Fruit fly (Drosophila melanogaster): ENCODE results near the gene p38c.

p38c gene

DNA sequence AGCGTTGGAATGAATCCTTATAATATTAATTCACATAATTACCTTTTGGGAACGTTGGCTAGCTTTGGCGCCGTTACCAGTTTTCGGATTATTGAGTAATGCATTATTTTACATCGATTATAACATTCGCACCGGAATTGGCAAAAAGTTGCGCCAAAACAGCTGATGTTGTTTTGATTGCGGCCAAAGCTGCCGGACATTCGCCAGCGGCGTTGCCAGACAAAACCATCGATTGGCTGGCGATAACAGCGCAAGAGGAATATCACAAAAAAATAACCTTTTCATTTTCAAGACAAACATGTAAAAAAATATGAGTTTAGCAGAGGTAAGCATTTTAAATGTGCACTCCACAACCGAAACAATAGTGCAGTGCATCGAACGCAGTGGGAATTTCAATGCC lies 19.9 kb downstream of the p38c start, which contains the start of the genes GatB and Tsc1 (continued):
- TF ChIP-seq Atf6 (GFP tag; IDR thresholded peaks at IDR 0.05), result no peak
- TF ChIP-seq dysf (GFP tag; IDR thresholded peaks at IDR 0.05), result no peak
- 0 out of 4 replicates have a peak, but pooled peaks have one; percentile 26 for TF ChIP-seq Dll (GFP tag; IDR thresholded peaks at IDR 0.05; ENCODE audit: partially characterized antibody)
- no peak for TF ChIP-seq CG7745 (tag; optimal IDR thresholded peaks at IDR 0.05)
- no peak for TF ChIP-seq ato (GFP tag; IDR thresholded peaks at IDR 0.05; ENCODE audit: partially characterized antibody)
- no peak for TF ChIP-seq CG7786 (GFP tag; optimal IDR thresholded peaks at IDR 0.05)
- TF ChIP-seq CG14014 (GFP tag; IDR thresholded peaks at IDR 0.05), result no peak
- TF ChIP-seq pb (GFP tag; optimal IDR thresholded peaks at IDR 0.05), result no peak
- peak; percentile 43 for TF ChIP-seq Ets65A (GFP tag)
- TF ChIP-seq bcd (GFP tag; optimal IDR thresholded peaks at IDR 0.05), result no peak
- peak; percentile 81 for TF ChIP-seq grn (GFP tag; optimal IDR thresholded peaks at IDR 0.05)
- no peak for TF ChIP-seq CG30020 (tag; optimal IDR thresholded peaks at IDR 0.05)
- peak; percentile 97 for TF ChIP-seq CG3838 (GFP tag; optimal IDR thresholded peaks at IDR 0.05)
- no peak for TF ChIP-seq CG2678 (tag; optimal IDR thresholded peaks at IDR 0.05)
- TF ChIP-seq Asciz (GFP tag; optimal IDR thresholded peaks at IDR 0.05), result no peak
- TF ChIP-seq Bteb2 (GFP tag; optimal IDR thresholded peaks at IDR 0.05), result no peak
- no peak for TF ChIP-seq lbe (GFP tag; optimal IDR thresholded peaks at IDR 0.05)
- TF ChIP-seq Hr39 (optimal IDR thresholded peaks at IDR 0.05), result no peak
- no peak for TF ChIP-seq CG4820 (GFP tag; optimal IDR thresholded peaks at IDR 0.05)
- no peak for TF ChIP-seq CG17568 (GFP tag; optimal IDR thresholded peaks at IDR 0.05)
- TF ChIP-seq crc (GFP tag; optimal IDR thresholded peaks at IDR 0.05), result no peak
- TF ChIP-seq rib (GFP tag; IDR thresholded peaks at IDR 0.05), result 0 out of 2 replicates have a peak, but pooled peaks have one; percentile 21
- TF ChIP-seq nau (GFP tag; optimal IDR thresholded peaks at IDR 0.05), result no peak
- TF ChIP-seq Opbp (GFP tag; IDR thresholded peaks at IDR 0.05; ENCODE audit: partially characterized antibody), result 0 out of 3 replicates have a peak, but pooled peaks have one; percentile 51
- TF ChIP-seq CG10147 (GFP tag; optimal IDR thresholded peaks at IDR 0.05), result no peak
- no peak for TF ChIP-seq otp (GFP tag; IDR thresholded peaks at IDR 0.05)
- no peak for TF ChIP-seq CG9797 (GFP tag; optimal IDR thresholded peaks at IDR 0.05)
- no peak for TF ChIP-seq CG32772 (GFP tag; IDR thresholded peaks at IDR 0.05)
- no peak for TF ChIP-seq ash1 (GFP tag; optimal IDR thresholded peaks at IDR 0.05)
- no peak for TF ChIP-seq ftz-f1 (GFP tag; optimal IDR thresholded peaks at IDR 0.05)
- peak; percentile 14 for TF ChIP-seq CG14710 (tag; optimal IDR thresholded peaks at IDR 0.05)
- TF ChIP-seq tap (tag; optimal IDR thresholded peaks at IDR 0.05), result no peak
- no peak for TF ChIP-seq prd (optimal IDR thresholded peaks at IDR 0.05)
- no peak for TF ChIP-seq prd (GFP tag; IDR thresholded peaks at IDR 0.05)
- no peak for TF ChIP-seq CG9437 (GFP tag; optimal IDR thresholded peaks at IDR 0.05)
- TF ChIP-seq Poxn (GFP tag; IDR thresholded peaks at IDR 0.05), result no peak
- no peak for TF ChIP-seq CG10267 (tag; optimal IDR thresholded peaks at IDR 0.05)
- TF ChIP-seq CG6854 (GFP tag; optimal IDR thresholded peaks at IDR 0.05), result no peak
- TF ChIP-seq Dref (GFP tag; IDR thresholded peaks at IDR 0.05), result peak; percentile 61
- no peak for TF ChIP-seq CG9609 (GFP tag; optimal IDR thresholded peaks at IDR 0.05)
- TF ChIP-seq CG13894 (tag; optimal IDR thresholded peaks at IDR 0.05), result no peak
- TF ChIP-seq knrl (GFP tag; IDR thresholded peaks at IDR 0.05; ENCODE audit: partially characterized antibody), result peak; percentile 38; the same call in 1 of the 3 replicates
- TF ChIP-seq Hr3 (GFP tag; optimal IDR thresholded peaks at IDR 0.05), result no peak
- TF ChIP-seq caup (GFP tag; optimal IDR thresholded peaks at IDR 0.05; ENCODE audit: severe bottlenecking), result no peak
- no peak for TF ChIP-seq CG2129 (GFP tag; IDR thresholded peaks at IDR 0.05; ENCODE audit: partially characterized antibody)
- no peak for TF ChIP-seq ara (GFP tag; IDR thresholded peaks at IDR 0.05)
- TF ChIP-seq Usf (GFP tag; optimal IDR thresholded peaks at IDR 0.05), result no peak
- TF ChIP-seq Antp (GFP tag; optimal IDR thresholded peaks at IDR 0.05), result no peak
- TF ChIP-seq CG7556 (GFP tag; optimal IDR thresholded peaks at IDR 0.05), result no peak
- TF ChIP-seq seq (GFP tag; IDR thresholded peaks at IDR 0.05), result no peak
- TF ChIP-seq hb (GFP tag; IDR thresholded peaks at IDR 0.05; ENCODE audit: partially characterized antibody), result no peak
- no peak for TF ChIP-seq CG18599 (GFP tag; optimal IDR thresholded peaks at IDR 0.05)

Measured in whole organism, embryonic.